Worm (Caenorhabditis elegans): Measurements from ENCODE around the gene cccp-1.

DNA sequence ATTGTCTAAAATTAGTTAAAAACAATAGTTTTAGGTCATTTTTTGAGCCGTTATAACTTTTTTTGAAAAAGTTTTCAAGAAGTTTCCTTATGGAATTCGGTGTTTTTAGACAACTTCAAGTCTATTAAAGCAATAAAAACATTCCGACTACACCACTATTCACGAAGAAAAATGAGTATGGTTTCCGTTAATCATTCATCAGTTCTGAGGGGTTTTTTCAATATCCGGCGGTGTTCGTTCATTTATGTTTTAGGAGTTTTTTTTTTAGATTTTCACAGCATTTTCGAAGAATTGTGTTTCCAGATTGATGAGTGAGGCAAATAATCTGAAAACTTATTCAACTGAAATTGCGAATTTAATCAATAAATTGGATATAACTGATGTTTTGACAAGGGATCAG is 38.6 kb upstream of the cccp-1 start, which contains the start of gene Y49E10.27:
- no peak for TF ChIP-seq flt-1 (GFP tag; IDR thresholded peaks at IDR 0.05)
- no peak for TF ChIP-seq cog-1 (tag; optimal IDR thresholded peaks at IDR 0.05)
- no peak for TF ChIP-seq klf-2 (GFP tag; conservative IDR thresholded peaks at IDR 0.05)
- TF ChIP-seq T22C8.4 (GFP tag; IDR thresholded peaks at IDR 0.05) = no peak
- no peak for TF ChIP-seq med-1 (GFP tag; optimal IDR thresholded peaks at IDR 0.05; ENCODE audit: insufficient read depth)

Data from whole organism, midembryonic.